Fruit fly (Drosophila melanogaster): Measurements from ENCODE around the gene Drice.
A peak's percentile ranks its signal among the peaks of the same experiment; 100 is the strongest.

The Drice gene

dm6 chr3R:29798966-29799680 lies at the start of gene Drice, which contains the start of gene Rnb (continued):
- TF ChIP-seq Smox (GFP tag; optimal IDR thresholded peaks at IDR 0.05) (peak; percentile 53), ss (GFP tag; optimal IDR thresholded peaks at IDR 0.05) (peak in 1 of 2 experiments; percentile 27), CG32006 (GFP tag; optimal IDR thresholded peaks at IDR 0.05) (no peak), Sox102F (GFP tag; optimal IDR thresholded peaks at IDR 0.05) (no peak), Sox15 (GFP tag; optimal IDR thresholded peaks at IDR 0.05) (no peak), CG3032 (tag; optimal IDR thresholded peaks at IDR 0.05) (peak; percentile 46), Sox14 (GFP tag; optimal IDR thresholded peaks at IDR 0.05) (peak; percentile 88), Ets96B (tag; optimal IDR thresholded peaks at IDR 0.05) (peak; percentile 45)

- TF ChIP-seq CG32006 (GFP tag; optimal IDR thresholded peaks at IDR 0.05) (peak; percentile 78), cyc (GFP tag; optimal IDR thresholded peaks at IDR 0.05) (peak; percentile 5), Eip93F (GFP tag; optimal IDR thresholded peaks at IDR 0.05) (no peak), Blimp-1 (GFP tag; optimal IDR thresholded peaks at IDR 0.05) (no peak), Sox14 (GFP tag; optimal IDR thresholded peaks at IDR 0.05) (peak; percentile 9), Hr4 (GFP tag; optimal IDR thresholded peaks at IDR 0.05) (no peak), Gug (GFP tag; IDR thresholded peaks at IDR 0.05) (peak; percentile 80), CG15336 (GFP tag; IDR thresholded peaks at IDR 0.05) (peak; percentile 76), achi (GFP tag; optimal IDR thresholded peaks at IDR 0.05) (no peak), CG3919 (GFP tag; optimal IDR thresholded peaks at IDR 0.05) (no peak), CG6163 (GFP tag; IDR thresholded peaks at IDR 0.05) (peak; percentile 69; the same call in 2 of the 3 replicates), dsx (GFP tag; optimal IDR thresholded peaks at IDR 0.05; ENCODE audit: poor library complexity, severe bottlenecking) (peak; percentile 57), CG11294 (GFP tag; IDR thresholded peaks at IDR 0.05) (peak; percentile 53), CG7368 (GFP tag; optimal IDR thresholded peaks at IDR 0.05) (no peak), Sox102F (GFP tag; optimal IDR thresholded peaks at IDR 0.05) (no peak), CG6276 (GFP tag; optimal IDR thresholded peaks at IDR 0.05) (no peak), CG16779 (tag; optimal IDR thresholded peaks at IDR 0.05) (no peak), Eip78C (GFP tag) (peak; percentile 67), eg (GFP tag; IDR thresholded peaks at IDR 0.05) (peak; percentile 90), CG8119 (GFP tag; IDR thresholded peaks at IDR 0.05) (peak; percentile 78), Eip75B (GFP tag; optimal IDR thresholded peaks at IDR 0.05) (no peak), CG4318 (GFP tag; optimal IDR thresholded peaks at IDR 0.05) (no peak), ss (GFP tag; optimal IDR thresholded peaks at IDR 0.05) (no peak), Hr39 (GFP tag; optimal IDR thresholded peaks at IDR 0.05) (no peak), CG6792 (GFP tag; optimal IDR thresholded peaks at IDR 0.05) (no peak), salr (GFP tag; optimal IDR thresholded peaks at IDR 0.05) (peak in 1 of 2 experiments; percentile 15)
Observed at dm6 chr3R:29755248-29755647, 44.2 kb upstream of the Drice start.

- TF ChIP-seq salr (GFP tag; optimal IDR thresholded peaks at IDR 0.05) (no peak), CG6276 (GFP tag; optimal IDR thresholded peaks at IDR 0.05) (no peak), CG32006 (GFP tag; optimal IDR thresholded peaks at IDR 0.05) (peak; percentile 61), Eip75B (GFP tag; optimal IDR thresholded peaks at IDR 0.05) (no peak), pdm3 (GFP tag; optimal IDR thresholded peaks at IDR 0.05) (peak; percentile 4), Smox (GFP tag; optimal IDR thresholded peaks at IDR 0.05) (no peak), Sox102F (GFP tag; optimal IDR thresholded peaks at IDR 0.05) (no peak), CG11294 (GFP tag; IDR thresholded peaks at IDR 0.05) (no peak), topi (GFP tag; optimal IDR thresholded peaks at IDR 0.05) (no peak), CG8119 (GFP tag; IDR thresholded peaks at IDR 0.05) (peak; percentile 58), Blimp-1 (GFP tag; optimal IDR thresholded peaks at IDR 0.05) (no peak), Hr39 (GFP tag; optimal IDR thresholded peaks at IDR 0.05) (no peak), CG9139 (GFP tag; optimal IDR thresholded peaks at IDR 0.05) (no peak), CG4318 (GFP tag; optimal IDR thresholded peaks at IDR 0.05) (no peak), Sox15 (GFP tag; optimal IDR thresholded peaks at IDR 0.05) (no peak), Eip93F (GFP tag; optimal IDR thresholded peaks at IDR 0.05) (no peak), fkh (GFP tag; optimal IDR thresholded peaks at IDR 0.05) (no peak), CG11902 (GFP tag; optimal IDR thresholded peaks at IDR 0.05) (no peak), vri (GFP tag; optimal IDR thresholded peaks at IDR 0.05) (no peak), Lpt (GFP tag; optimal IDR thresholded peaks at IDR 0.05) (peak; percentile 12), Eip78C (GFP tag) (peak; percentile 24), OdsH (GFP tag; optimal IDR thresholded peaks at IDR 0.05) (no peak), dac (GFP tag; optimal IDR thresholded peaks at IDR 0.05) (no peak), Hr4 (GFP tag; optimal IDR thresholded peaks at IDR 0.05) (peak; percentile 12), eg (GFP tag; IDR thresholded peaks at IDR 0.05) (peak; percentile 41; the same call in 1 of the 3 replicates), dsx (GFP tag; optimal IDR thresholded peaks at IDR 0.05; ENCODE audit: poor library complexity, severe bottlenecking) (no peak)
Observed at dm6 chr3R:29756153-29756552, 43.3 kb upstream of the Drice start.
